Worm (Caenorhabditis elegans): ENCODE measurements around the gene cyp-13A8.

cyp-13A8 gene

ce11 chrII:9769797-9770520, 37.4 kb downstream of the cyp-13A8 start, which contains the start of gene aqp-10 (continued):
- no peak for TF ChIP-seq nhr-179 (tag; optimal IDR thresholded peaks at IDR 0.05)
- TF ChIP-seq cebp-1 (GFP tag; IDR thresholded peaks at IDR 0.05), result no peak
- TF ChIP-seq cebp-1 (tag; optimal IDR thresholded peaks at IDR 0.05), result peak; percentile 60
- TF ChIP-seq T26A5.8 (tag; optimal IDR thresholded peaks at IDR 0.05), result no peak
- peak; percentile 95 for TF ChIP-seq let-607 (tag; optimal IDR thresholded peaks at IDR 0.05)
- no peak for TF ChIP-seq lin-35 (GFP tag; optimal IDR thresholded peaks at IDR 0.05)
- TF ChIP-seq F37B4.10 (GFP tag; IDR thresholded peaks at IDR 0.05), result no peak
- TF ChIP-seq zim-3 (tag; optimal IDR thresholded peaks at IDR 0.05), result no peak
- 0 out of 2 replicates have a peak, but pooled peaks have one; percentile 34 for TF ChIP-seq pbrm-1 (GFP tag; IDR thresholded peaks at IDR 0.05)
- TF ChIP-seq repo-1 (tag; optimal IDR thresholded peaks at IDR 0.05), result peak; percentile 67
- TF ChIP-seq lin-40 (tag; optimal IDR thresholded peaks at IDR 0.05), result peak; percentile 11
- no peak for TF ChIP-seq rpc-1 (optimal IDR thresholded peaks at IDR 0.05)
- no peak for TF ChIP-seq rpc-1 (tag; optimal IDR thresholded peaks at IDR 0.05)
- no peak for TF ChIP-seq athp-1 (tag; optimal IDR thresholded peaks at IDR 0.05)
- TF ChIP-seq xnd-1 (tag; optimal IDR thresholded peaks at IDR 0.05), result no peak
- TF ChIP-seq sptf-2 (GFP tag; optimal IDR thresholded peaks at IDR 0.05), result no peak

- TF ChIP-seq Y95B8A.8 (GFP tag; IDR thresholded peaks at IDR 0.05) (no peak), ztf-28 (GFP tag; IDR thresholded peaks at IDR 0.05) (no peak), Y79H2A.3 (GFP tag; conservative IDR thresholded peaks at IDR 0.05) (no peak), ztf-18 (tag; optimal IDR thresholded peaks at IDR 0.05) (no peak), egl-18 (GFP tag; IDR thresholded peaks at IDR 0.05) (no peak), C06A6.2 (GFP tag; conservative IDR thresholded peaks at IDR 0.05) (no peak), attf-5 (GFP tag; optimal IDR thresholded peaks at IDR 0.05) (no peak), nhr-120 (GFP tag; IDR thresholded peaks at IDR 0.05) (no peak), zfh-2 (GFP tag; conservative IDR thresholded peaks at IDR 0.05) (no peak), let-526 (GFP tag; IDR thresholded peaks at IDR 0.05) (no peak), madf-6 (GFP tag; IDR thresholded peaks at IDR 0.05) (no peak), tlf-1 (GFP tag; optimal IDR thresholded peaks at IDR 0.05) (no peak), madf-10 (tag; optimal IDR thresholded peaks at IDR 0.05) (no peak)
Measured at ce11 chrII:9764696-9765095, 42.7 kb downstream of the cyp-13A8 start.

ce11 chrII:9759382-9759781, 48.0 kb downstream of the cyp-13A8 start:
- no peak for TF ChIP-seq ztf-25 (GFP tag; IDR thresholded peaks at IDR 0.05)
- no peak for TF ChIP-seq bed-1 (GFP tag; IDR thresholded peaks at IDR 0.05)
- TF ChIP-seq mcd-1 (GFP tag; IDR thresholded peaks at IDR 0.05), result no peak
- TF ChIP-seq F37B4.10 (GFP tag; IDR thresholded peaks at IDR 0.05), result no peak
- no peak for TF ChIP-seq attf-5 (GFP tag; optimal IDR thresholded peaks at IDR 0.05)
- TF ChIP-seq attf-3 (GFP tag; conservative IDR thresholded peaks at IDR 0.05), result no peak
- TF ChIP-seq sea-2 (GFP tag; IDR thresholded peaks at IDR 0.05), result no peak
- no peak for TF ChIP-seq lag-1 (GFP tag; IDR thresholded peaks at IDR 0.05)
- TF ChIP-seq dpl-1 (GFP tag; optimal IDR thresholded peaks at IDR 0.05), result no peak
- TF ChIP-seq B0019.2 (GFP tag; conservative IDR thresholded peaks at IDR 0.05), result no peak

Data from whole organism, young adult.